Fruit fly (Drosophila melanogaster): ENCODE measurements around the gene CG32579.

The CG32579 gene

dm6 chrX:16323063-16323462 is at the start of gene CG32579, which contains the start of gene CG9917:
TSS of gene CG32579 (plus strand) at chrX:16323286.
TSS of gene CG9917 (minus strand) at chrX:16323231.
- TF ChIP-seq CTCF (optimal IDR thresholded peaks at IDR 0.05): no peak
- TF ChIP-seq CG8478 (optimal IDR thresholded peaks at IDR 0.05): no peak

- TF ChIP-seq CTCF (optimal IDR thresholded peaks at IDR 0.05): no peak
- no peak for TF ChIP-seq CG8478 (optimal IDR thresholded peaks at IDR 0.05)
Measured at dm6 chrX:16275168-16275853, 47.8 kb upstream of the CG32579 start.

dm6 chrX:16275854-16276338 is 47.2 kb upstream of the CG32579 start, which contains the start of the genes kat80 and Prosalpha4:
TSS of gene kat80 (minus strand) at chrX:16276180.
TSS of gene Prosalpha4 (plus strand) at chrX:16276270.
- TF ChIP-seq CG8478 (optimal IDR thresholded peaks at IDR 0.05): no peak
- TF ChIP-seq CTCF (optimal IDR thresholded peaks at IDR 0.05): no peak

dm6 chrX:16277878-16278506 is 45.1 kb upstream of the CG32579 start, which contains the start of gene eas:
TSS of gene eas (plus strand) at chrX:16278328.
- no peak for TF ChIP-seq CG8478 (optimal IDR thresholded peaks at IDR 0.05)
- TF ChIP-seq CTCF (optimal IDR thresholded peaks at IDR 0.05): peak; percentile 20 to 36

DNA sequence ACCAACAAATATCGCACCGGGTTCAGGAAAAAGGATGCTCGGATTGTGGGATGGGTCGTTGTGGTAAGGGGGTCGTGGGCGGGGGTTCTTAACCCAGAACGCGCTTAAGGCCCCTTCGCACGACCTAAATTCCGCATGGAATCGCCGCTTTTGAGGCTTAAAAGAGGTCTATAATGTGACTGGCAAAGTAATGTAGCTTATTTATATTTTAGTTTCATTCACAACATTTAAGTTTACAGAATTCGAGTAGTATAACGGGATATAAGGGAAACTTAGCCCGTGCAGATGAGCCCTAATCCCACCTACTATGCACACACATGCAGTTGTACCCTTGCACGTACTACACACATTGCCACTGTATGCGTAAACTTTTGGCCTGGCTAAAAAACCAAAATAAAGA is 44.3 kb upstream of the CG32579 start:
- TF ChIP-seq CTCF (optimal IDR thresholded peaks at IDR 0.05) (no peak), CG8478 (optimal IDR thresholded peaks at IDR 0.05) (no peak)

dm6 chrX:16279340-16279941 is 43.6 kb upstream of the CG32579 start:
- no peak for TF ChIP-seq CG8478 (optimal IDR thresholded peaks at IDR 0.05)
- no peak for TF ChIP-seq CTCF (optimal IDR thresholded peaks at IDR 0.05)

dm6 chrX:16281305-16281704 is 41.8 kb upstream of the CG32579 start:
- no peak for TF ChIP-seq CG8478 (optimal IDR thresholded peaks at IDR 0.05)
- TF ChIP-seq CTCF (optimal IDR thresholded peaks at IDR 0.05): no peak

DNA sequence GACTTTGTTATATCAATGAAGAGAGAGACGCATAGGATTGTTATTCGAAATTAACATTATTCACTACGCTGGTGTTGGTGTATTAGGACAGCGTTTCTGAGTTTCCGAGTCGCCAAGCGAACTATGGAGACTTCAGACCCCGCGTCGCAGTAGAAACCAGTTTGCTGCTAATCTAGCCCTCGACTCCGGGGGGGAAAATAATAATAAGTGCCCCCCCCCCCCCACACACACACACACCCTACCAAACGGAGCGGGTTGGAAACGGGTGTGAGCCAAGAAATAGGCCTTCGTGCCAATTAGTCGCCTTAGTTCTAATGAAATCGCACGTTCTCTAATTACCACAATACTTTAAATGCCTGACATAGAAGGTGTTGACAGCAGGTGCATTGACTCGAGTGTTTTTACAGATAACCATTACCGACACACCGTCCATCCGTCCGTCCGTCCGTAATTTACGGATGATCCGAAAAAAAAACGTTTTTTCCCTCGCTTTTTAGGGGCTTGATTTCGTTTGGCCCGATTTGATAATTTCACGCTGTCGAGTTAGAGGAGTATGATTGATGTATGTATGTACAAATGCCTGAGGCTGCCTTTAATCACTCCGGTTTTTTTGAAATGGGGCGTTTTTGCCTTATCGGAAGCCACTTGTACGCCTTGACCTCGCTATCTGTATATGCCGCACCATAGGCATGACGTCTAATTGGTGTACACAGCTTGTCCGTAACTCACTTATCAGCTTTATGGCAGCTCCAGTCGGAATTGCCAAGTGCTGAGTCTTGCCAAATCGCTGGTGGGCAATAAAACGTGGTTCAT is 41.2 kb upstream of the CG32579 start:
- TF ChIP-seq CTCF (optimal IDR thresholded peaks at IDR 0.05) (no peak), CG8478 (optimal IDR thresholded peaks at IDR 0.05) (no peak)

DNA sequence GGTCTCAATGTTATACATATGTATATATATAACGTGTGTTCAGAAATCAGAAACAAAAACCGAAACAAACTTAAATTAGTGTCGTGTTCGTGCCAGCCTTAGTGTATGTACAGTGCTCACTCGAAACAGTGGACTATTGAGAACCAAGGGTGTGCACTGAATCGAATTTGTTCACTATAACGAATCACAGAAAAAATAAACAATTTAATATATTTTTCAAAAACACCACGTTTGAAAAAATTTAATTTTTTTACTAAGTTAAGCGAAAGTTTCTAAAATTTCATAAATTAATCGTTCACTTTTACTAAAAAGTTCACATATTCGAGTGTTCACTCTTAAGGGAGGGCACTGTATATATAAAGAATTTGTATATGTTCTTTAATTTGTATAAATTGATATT is 37.9 kb upstream of the CG32579 start:
- no peak for TF ChIP-seq CTCF (optimal IDR thresholded peaks at IDR 0.05)
- TF ChIP-seq CG8478 (optimal IDR thresholded peaks at IDR 0.05): no peak

- no peak for TF ChIP-seq CG8478 (optimal IDR thresholded peaks at IDR 0.05)
- peak in 1 of 2 experiments; percentile 7 for TF ChIP-seq CTCF (optimal IDR thresholded peaks at IDR 0.05)
Measured at dm6 chrX:16286083-16286666, 36.9 kb upstream of the CG32579 start, which contains the start of gene UQCR-14. TSS of gene UQCR-14 (plus strand) at chrX:16286288.

dm6 chrX:16288492-16288964 is 34.6 kb upstream of the CG32579 start, which contains the start of the genes CG32576 and caz:
TSS of gene CG32576 (minus strand) at chrX:16288533.
TSS of gene caz (plus strand) at chrX:16288810.
- TF ChIP-seq CG8478 (optimal IDR thresholded peaks at IDR 0.05) (no peak), CTCF (optimal IDR thresholded peaks at IDR 0.05) (no peak)

DNA sequence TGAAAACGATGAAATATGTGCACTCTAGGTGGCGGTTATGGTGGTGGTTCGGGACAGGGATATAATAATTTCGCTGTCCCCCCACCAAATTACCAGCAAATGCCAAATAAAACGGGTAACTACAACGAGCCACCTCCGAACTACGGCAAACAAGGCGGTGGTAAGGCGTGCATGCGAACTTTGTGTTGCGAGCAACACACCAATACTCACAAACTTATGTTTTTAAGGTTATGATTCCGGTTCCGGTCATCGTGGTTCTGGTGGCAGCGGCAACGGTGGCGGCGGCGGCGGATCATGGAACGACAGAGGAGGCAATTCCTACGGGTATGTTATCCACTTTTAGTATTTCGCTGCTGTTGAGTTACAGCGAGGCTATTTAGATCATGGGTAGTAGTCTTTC is 34.1 kb upstream of the CG32579 start:
- TF ChIP-seq CG8478 (optimal IDR thresholded peaks at IDR 0.05) (no peak), CTCF (optimal IDR thresholded peaks at IDR 0.05) (no peak)

- TF ChIP-seq CTCF (optimal IDR thresholded peaks at IDR 0.05): no peak
- no peak for TF ChIP-seq CG8478 (optimal IDR thresholded peaks at IDR 0.05)
Measured at dm6 chrX:16292646-16293045, 30.4 kb upstream of the CG32579 start.

Measured in S2 (cell line).